Fruit fly (Drosophila melanogaster) whole organism, prepupa: Measurements from ENCODE around the gene Prp31.

ENCODE experiments used
- Blimp-1 ChIP-seq: fragments of 200-800 bp; sonication (Bioruptor generic); optimal IDR thresholded peaks from 3 replicates; lab custom pipeline; 2017; ENCODE audit warnings: missing biosample characterization, missing genetic modification characterization, mild to moderate bottlenecking, moderate library complexity, missing genetic modification reagents
- CG10669 ChIP-seq: fragments of 200-800 bp; sonication (Bioruptor generic); optimal IDR thresholded peaks from 3 replicates; lab custom pipeline; 2018; ENCODE audit warnings: missing biosample characterization, mild to moderate bottlenecking, missing genetic modification characterization, moderate library complexity
- CG11294 ChIP-seq: fragments of 200-800 bp; sonication (Bioruptor generic); IDR thresholded peaks from 2 replicates; pipeline ENCODE4 v1.3.6; 2022; ENCODE audit warnings: missing biosample characterization, missing genetic modification characterization
- CG11762 ChIP-seq: fragments of 200-800 bp; sonication (Bioruptor generic); optimal IDR thresholded peaks from 3 replicates; lab custom pipeline; 2016; ENCODE audit warnings: missing biosample characterization, missing genetic modification characterization; ENCODE audit not compliant: insufficient read depth
- CG15336 ChIP-seq: fragments of 200-800 bp; sonication (Bioruptor generic); IDR thresholded peaks from 2 replicates; pipeline ENCODE4 v1.3.6; 2022; ENCODE audit warnings: missing biosample characterization, missing genetic modification characterization
- CG31627 ChIP-seq: fragments of 200-800 bp; sonication (Bioruptor generic); optimal IDR thresholded peaks from 3 replicates; lab custom pipeline; 2016; ENCODE audit warnings: missing biosample characterization, missing genetic modification characterization
- CG32006 ChIP-seq: fragments of 200-800 bp; sonication (Bioruptor generic); optimal IDR thresholded peaks from 3 replicates; lab custom pipeline; 2017; ENCODE audit warnings: missing biosample characterization, mild to moderate bottlenecking, missing genetic modification characterization
- CG34406 ChIP-seq: fragments of 200-800 bp; sonication (Bioruptor generic); optimal IDR thresholded peaks from 3 replicates; lab custom pipeline; 2016; ENCODE audit warnings: missing biosample characterization, missing genetic modification characterization
- CG4318 ChIP-seq: fragments of 200-800 bp; sonication (Bioruptor generic); optimal IDR thresholded peaks from 3 replicates; lab custom pipeline; 2017; ENCODE audit warnings: missing biosample characterization, mild to moderate bottlenecking, missing genetic modification characterization
- CG6163 ChIP-seq: fragments of 200-800 bp; sonication (Bioruptor generic); IDR thresholded peaks from 3 replicates; pipeline ENCODE4 v1.3.6; 2022; ENCODE audit warnings: missing biosample characterization, missing genetic modification characterization
- CG6276 ChIP-seq: fragments of 200-800 bp; sonication (Bioruptor generic); optimal IDR thresholded peaks from 2 replicates; lab custom pipeline; 2017; ENCODE audit warnings: missing biosample characterization, mild to moderate bottlenecking, missing genetic modification characterization
- CG6792 ChIP-seq: fragments of 200-800 bp; sonication (Bioruptor generic); optimal IDR thresholded peaks from 3 replicates; lab custom pipeline; 2016; ENCODE audit warnings: missing biosample characterization, missing genetic modification characterization
- CG6808 ChIP-seq: fragments of 200-800 bp; sonication (Bioruptor generic); optimal IDR thresholded peaks from 3 replicates; lab custom pipeline; 2017; ENCODE audit warnings: missing biosample characterization, missing genetic modification characterization, mild to moderate bottlenecking, moderate library complexity, missing genetic modification reagents
- CG6854 ChIP-seq: fragments of 200-800 bp; sonication (Bioruptor generic); optimal IDR thresholded peaks from 2 replicates; lab custom pipeline; 2017; ENCODE audit warnings: missing biosample characterization, mild to moderate bottlenecking, missing genetic modification characterization
- CG7368 ChIP-seq: fragments of 200-800 bp; sonication (Bioruptor generic); optimal IDR thresholded peaks from 3 replicates; lab custom pipeline; 2016; ENCODE audit warnings: missing biosample characterization, missing genetic modification characterization
- CG8632 ChIP-seq: fragments of 200-800 bp; sonication (Bioruptor generic); optimal IDR thresholded peaks from 3 replicates; lab custom pipeline; 2016; ENCODE audit warnings: missing biosample characterization, missing genetic modification characterization
- CG9139 ChIP-seq: fragments of 200-800 bp; sonication (Bioruptor generic); optimal IDR thresholded peaks from 3 replicates; lab custom pipeline; 2017; ENCODE audit warnings: missing biosample characterization, mild to moderate bottlenecking, missing genetic modification characterization
- Eip75B ChIP-seq: fragments of 200-800 bp; sonication (Bioruptor generic); optimal IDR thresholded peaks from 3 replicates; lab custom pipeline; 2016; ENCODE audit warnings: missing biosample characterization, missing genetic modification characterization
- Eip78C ChIP-seq: fragments of 200-800 bp; sonication (Bioruptor generic); peaks from one replicate; lab custom pipeline; 2016; ENCODE audit warnings: missing biosample characterization, missing genetic modification characterization
- Eip93F ChIP-seq: fragments of 200-800 bp; sonication (Bioruptor generic); optimal IDR thresholded peaks from 2 replicates; lab custom pipeline; 2016; ENCODE audit warnings: missing biosample characterization, mild to moderate bottlenecking, missing genetic modification characterization
- Ets21C ChIP-seq: fragments of 200-800 bp; sonication (Bioruptor generic); optimal IDR thresholded peaks from 3 replicates; lab custom pipeline; 2016; ENCODE audit warnings: missing biosample characterization, missing genetic modification characterization
- Ets96B ChIP-seq: fragments of 200-800 bp; optimal IDR thresholded peaks from 2 replicates; lab custom pipeline; 2019; ENCODE audit warnings: missing biosample characterization, mild to moderate bottlenecking, missing genetic modification characterization, moderate library complexity
- Gug ChIP-seq: fragments of 200-800 bp; sonication (Bioruptor generic); IDR thresholded peaks from 2 replicates; pipeline ENCODE4 v1.3.6; 2022; ENCODE audit warnings: missing biosample characterization, missing genetic modification characterization
- Hr38 ChIP-seq: sonication (Bioruptor generic); optimal IDR thresholded peaks from 2 replicates; lab custom pipeline; 2016; ENCODE audit warnings: missing biosample characterization, missing genetic modification characterization
- Lpt ChIP-seq: fragments of 200-800 bp; sonication (Bioruptor generic); optimal IDR thresholded peaks from 3 replicates; lab custom pipeline; 2016; ENCODE audit warnings: missing biosample characterization, missing genetic modification characterization
- OdsH ChIP-seq: fragments of 200-800 bp; sonication (Bioruptor generic); optimal IDR thresholded peaks from 3 replicates; lab custom pipeline; 2016; ENCODE audit warnings: missing biosample characterization, missing genetic modification characterization
- Smox ChIP-seq: fragments of 200-800 bp; sonication (Bioruptor generic); optimal IDR thresholded peaks from 3 replicates; lab custom pipeline; 2016; ENCODE audit warnings: missing biosample characterization, missing genetic modification characterization
- Sox102F ChIP-seq: fragments of 200-800 bp; sonication (Bioruptor generic); optimal IDR thresholded peaks from 2 replicates; lab custom pipeline; 2016; ENCODE audit warnings: missing biosample characterization, mild to moderate bottlenecking, missing genetic modification characterization
- Sox15 ChIP-seq: fragments of 200-800 bp; sonication (Bioruptor generic); optimal IDR thresholded peaks from 3 replicates; lab custom pipeline; 2016; ENCODE audit warnings: missing biosample characterization, missing genetic modification characterization
- achi ChIP-seq: fragments of 200-800 bp; sonication (Bioruptor generic); optimal IDR thresholded peaks from 3 replicates; lab custom pipeline; 2016; ENCODE audit warnings: missing biosample characterization, missing genetic modification characterization
- acj6 ChIP-seq: fragments of 200-800 bp; sonication (Bioruptor generic); optimal IDR thresholded peaks from 3 replicates; lab custom pipeline; 2016; ENCODE audit warnings: missing biosample characterization, missing genetic modification characterization
- dac ChIP-seq: fragments of 200-800 bp; sonication (Bioruptor generic); optimal IDR thresholded peaks from 2 replicates; lab custom pipeline; 2017; ENCODE audit warnings: missing biosample characterization, mild to moderate bottlenecking, missing genetic modification characterization
- dsx ChIP-seq: fragments of 200-800 bp; optimal IDR thresholded peaks from 3 replicates; lab custom pipeline; 2019; ENCODE audit warnings: missing biosample characterization, mild to moderate bottlenecking, missing genetic modification characterization, moderate library complexity; ENCODE audit not compliant: poor library complexity, severe bottlenecking
- esn ChIP-seq: fragments of 200-800 bp; sonication (Bioruptor generic); optimal IDR thresholded peaks from 2 replicates; lab custom pipeline; 2016; ENCODE audit warnings: missing biosample characterization, mild to moderate bottlenecking, missing genetic modification characterization, moderate library complexity
- fd59A ChIP-seq: fragments of 200-800 bp; sonication (Bioruptor generic); optimal IDR thresholded peaks from 2 replicates; lab custom pipeline; 2017; ENCODE audit warnings: missing biosample characterization, mild to moderate bottlenecking, missing genetic modification characterization, missing genetic modification reagents
- fd85E ChIP-seq: fragments of 200-800 bp; sonication (Bioruptor generic); optimal IDR thresholded peaks from 3 replicates; lab custom pipeline; 2016; ENCODE audit warnings: missing biosample characterization, missing genetic modification characterization
- fkh ChIP-seq: fragments of 200-800 bp; sonication (Bioruptor generic); optimal IDR thresholded peaks from 3 replicates; lab custom pipeline; 2017; ENCODE audit warnings: missing biosample characterization, mild to moderate bottlenecking, missing genetic modification characterization, moderate library complexity
- lz ChIP-seq: fragments of 200-800 bp; sonication (Bioruptor generic); optimal IDR thresholded peaks from 3 replicates; lab custom pipeline; 2016; ENCODE audit warnings: missing biosample characterization, missing genetic modification characterization
- net ChIP-seq: fragments of 200-800 bp; sonication (Bioruptor generic); optimal IDR thresholded peaks from 3 replicates; lab custom pipeline; 2016; ENCODE audit warnings: missing biosample characterization, missing genetic modification characterization
- spab ChIP-seq: fragments of 200-800 bp; sonication (Bioruptor generic); optimal IDR thresholded peaks from 2 replicates; lab custom pipeline; 2017; ENCODE audit warnings: missing biosample characterization, mild to moderate bottlenecking, missing genetic modification characterization, missing genetic modification reagents
- ss ChIP-seq, 2 experiments: fragments of 200-800 bp; sonication (Bioruptor generic); optimal IDR thresholded peaks; 2 replicates in 1 of 2; 3 replicates in 1 of 2; lab custom pipeline; 2017 to 2018; ENCODE audit warnings: mild to moderate bottlenecking in 2 of 2, missing biosample characterization in 2 of 2, missing genetic modification characterization in 2 of 2, moderate library complexity in 1 of 2
- svp ChIP-seq: fragments of 200-800 bp; sonication (Bioruptor generic); peaks from one replicate; lab custom pipeline; 2016; ENCODE audit warnings: missing biosample characterization, missing genetic modification characterization
- topi ChIP-seq: fragments of 200-800 bp; sonication (Bioruptor generic); optimal IDR thresholded peaks from 3 replicates; lab custom pipeline; 2016; ENCODE audit warnings: missing biosample characterization, missing genetic modification characterization
- vri ChIP-seq: fragments of 200-800 bp; sonication (Bioruptor generic); optimal IDR thresholded peaks from 3 replicates; lab custom pipeline; 2016; ENCODE audit warnings: missing biosample characterization, mild to moderate bottlenecking, missing genetic modification characterization

The Prp31 gene

DNA sequence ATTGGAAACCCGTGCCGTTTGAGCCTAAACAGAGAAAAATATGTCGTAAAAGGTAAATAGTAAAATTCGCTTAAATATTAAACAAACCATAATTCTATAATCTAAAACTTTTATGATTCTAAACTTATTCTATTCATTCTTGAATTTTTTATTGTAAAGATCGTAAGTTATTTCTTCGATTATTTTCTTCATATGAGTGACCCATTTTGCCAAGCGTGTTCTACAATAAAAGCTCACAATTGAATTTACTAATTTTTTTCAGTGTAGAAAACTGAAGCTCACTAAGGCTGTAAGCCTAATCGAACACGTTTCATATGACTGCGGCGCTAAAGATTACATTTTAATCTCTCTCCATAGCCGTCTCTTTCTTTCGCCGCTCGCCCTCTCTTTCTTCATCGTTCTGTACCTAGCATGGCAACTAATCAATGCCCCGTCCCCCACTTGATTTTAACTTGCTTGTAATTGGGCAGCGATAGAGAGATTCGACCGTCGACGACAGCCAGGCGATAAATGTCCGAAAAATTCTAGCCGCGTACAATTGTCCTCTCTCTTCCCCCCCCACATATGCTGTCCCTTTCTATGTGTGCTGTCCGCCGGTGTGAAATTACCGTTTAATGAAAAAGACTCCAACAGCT lies 13.0 kb downstream of the Prp31 start (continued):
- TF ChIP-seq Eip78C (GFP tag; lab: Kevin White, UChicago) (peak; percentile 65), CG10669 (GFP tag; lab: Kevin White, UChicago) (no peak), Ets21C (GFP tag; lab: Kevin White, UChicago) (no peak), CG11762 (GFP tag; lab: Kevin White, UChicago) (no peak), Gug (peak; percentile 24; the same call in 1 of the 2 replicates), Hr38 (GFP tag; lab: Kevin White, UChicago) (no peak), Smox (GFP tag; lab: Kevin White, UChicago) (no peak), OdsH (GFP tag; lab: Kevin White, UChicago) (peak; percentile 36), CG9139 (no peak), CG8632 (GFP tag; lab: Kevin White, UChicago) (no peak), Ets96B (no peak), esn (GFP tag; lab: Kevin White, UChicago) (no peak), Eip75B (GFP tag; lab: Kevin White, UChicago) (no peak), dsx (GFP tag; lab: Kevin White, UChicago) (no peak), acj6 (no peak), fd59A (no peak), CG6276 (GFP tag; lab: Kevin White, UChicago) (peak; percentile 39), Eip93F (GFP tag; lab: Kevin White, UChicago) (no peak), CG4318 (GFP tag; lab: Kevin White, UChicago) (peak; percentile 36), topi (no peak)

DNA sequence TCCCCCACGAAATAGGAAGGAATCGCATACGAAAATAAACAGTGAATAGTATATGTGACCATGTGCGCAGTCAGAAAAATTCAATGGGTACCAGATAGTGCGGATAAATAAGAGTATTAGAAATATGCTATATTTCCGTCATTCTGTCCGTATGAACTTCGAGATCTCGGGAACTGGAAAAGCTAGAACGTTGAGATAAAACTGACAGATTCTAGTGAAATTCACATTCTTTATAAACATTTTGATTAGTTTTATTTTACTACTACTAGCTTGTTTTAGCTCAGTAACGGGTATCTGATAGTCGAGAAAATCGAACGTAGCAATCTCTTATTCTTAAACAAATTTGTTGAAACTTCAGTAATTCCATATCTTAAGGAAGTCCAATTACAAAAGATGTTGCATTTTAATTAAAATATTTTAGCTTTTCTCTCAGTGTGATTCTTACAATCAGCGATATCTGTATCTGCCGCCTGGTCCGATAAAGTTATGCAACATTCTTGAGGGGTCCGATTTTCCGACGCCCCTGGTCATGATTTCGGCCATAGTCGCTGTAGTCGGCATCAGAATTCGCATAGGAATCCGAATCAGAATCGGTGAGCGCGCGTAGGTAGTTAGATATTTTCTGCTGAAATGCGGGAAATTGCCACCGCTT lies 13.6 kb downstream of the Prp31 start:
- TF ChIP-seq topi (no peak), Hr38 (GFP tag; lab: Kevin White, UChicago) (no peak), Eip78C (GFP tag; lab: Kevin White, UChicago) (peak; percentile 55), CG32006 (GFP tag; lab: Kevin White, UChicago) (peak; percentile 10)

DNA sequence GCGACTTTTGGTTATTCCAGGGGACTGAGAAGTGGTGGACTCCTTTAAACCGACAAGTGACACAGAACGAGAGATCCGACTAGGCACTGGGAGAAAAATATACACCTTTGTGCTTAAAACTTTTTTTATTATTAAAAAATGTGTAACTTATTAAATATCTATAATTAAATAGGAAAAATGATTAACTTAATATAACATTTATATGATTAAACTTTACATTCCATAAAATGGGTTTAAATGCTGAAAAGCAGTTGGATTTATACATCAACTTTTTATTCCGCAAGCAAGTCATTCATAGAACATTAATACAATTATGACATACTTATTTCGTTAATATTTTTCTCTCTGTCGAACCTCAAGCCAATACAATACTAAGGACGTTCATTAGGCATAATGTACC lies 15.2 kb downstream of the Prp31 start:
- TF ChIP-seq Lpt (GFP tag; lab: Kevin White, UChicago) (no peak), esn (GFP tag; lab: Kevin White, UChicago) (peak; percentile 63), dac (GFP tag; lab: Kevin White, UChicago) (no peak), fd85E (GFP tag; lab: Kevin White, UChicago) (no peak), achi (GFP tag; lab: Kevin White, UChicago) (peak; percentile 78), Eip75B (GFP tag; lab: Kevin White, UChicago) (peak; percentile 21), net (GFP tag; lab: Kevin White, UChicago) (peak; percentile 51), Gug (no peak), CG6163 (GFP tag; lab: Robert Waterston, UW) (no peak), spab (peak; percentile 77), CG9139 (peak; percentile 48), ss (GFP tag; optimal IDR thresholded peaks at IDR 0.05; lab: Kevin White, UChicago) (peak; percentile 56 to 69), CG11762 (GFP tag; lab: Kevin White, UChicago) (no peak), CG7368 (GFP tag; lab: Kevin White, UChicago) (peak; percentile 33), svp (GFP tag; lab: Kevin White, UChicago) (peak; percentile 75), CG6792 (GFP tag; lab: Kevin White, UChicago) (peak; percentile 70), CG10669 (GFP tag; lab: Kevin White, UChicago) (peak; percentile 58), CG6808 (GFP tag; lab: Kevin White, UChicago) (peak; percentile 57), Sox102F (peak; percentile 19), CG6854 (GFP tag; lab: Kevin White, UChicago) (peak; percentile 9), CG6276 (GFP tag; lab: Kevin White, UChicago) (no peak), CG34406 (GFP tag; lab: Kevin White, UChicago) (peak; percentile 80), CG11294 (GFP tag; lab: Robert Waterston, UW) (no peak), Sox15 (GFP tag; lab: Kevin White, UChicago) (peak; percentile 51), CG4318 (GFP tag; lab: Kevin White, UChicago) (no peak), Blimp-1 (no peak), topi (peak; percentile 42), lz (GFP tag; lab: Kevin White, UChicago) (no peak), CG32006 (GFP tag; lab: Kevin White, UChicago) (peak; percentile 27), fkh (GFP tag; lab: Kevin White, UChicago) (no peak), Ets21C (GFP tag; lab: Kevin White, UChicago) (no peak), CG31627 (GFP tag; lab: Kevin White, UChicago) (no peak), CG15336 (GFP tag; lab: Robert Waterston, UW) (no peak), vri (GFP tag; lab: Kevin White, UChicago) (no peak)
